Fruit fly (Drosophila melanogaster): ENCODE results near the gene Qtzl.

- TF ChIP-seq Rel (GFP tag; optimal IDR thresholded peaks at IDR 0.05) (no peak), Rel (tag; optimal IDR thresholded peaks at IDR 0.05) (no peak), Mio (GFP tag; optimal IDR thresholded peaks at IDR 0.05) (no peak), Myc (optimal IDR thresholded peaks at IDR 0.05) (no peak), sv (GFP tag; optimal IDR thresholded peaks at IDR 0.05) (no peak), Hr78 (GFP tag; optimal IDR thresholded peaks at IDR 0.05) (no peak), OdsH (GFP tag; optimal IDR thresholded peaks at IDR 0.05) (no peak), woc (GFP tag; optimal IDR thresholded peaks at IDR 0.05) (no peak), pan (optimal IDR thresholded peaks at IDR 0.05) (no peak), Dif (GFP tag; optimal IDR thresholded peaks at IDR 0.05; ENCODE audit: partially characterized antibody) (no peak), usp (GFP tag; optimal IDR thresholded peaks at IDR 0.05) (no peak), Hnf4 (GFP tag; optimal IDR thresholded peaks at IDR 0.05) (no peak), Abd-B (GFP tag; optimal IDR thresholded peaks at IDR 0.05) (no peak)
Observed at dm6 chr2L:11980075-11980474, 15.5 kb upstream of the Qtzl start.
